Worm (Caenorhabditis elegans): Measurements from ENCODE around the gene F01F1.2.
A peak's percentile ranks its signal among the peaks of the same experiment; 100 is the strongest.

The F01F1.2 gene

ce11 chrIII:5859008-5859407, 19.3 kb upstream of the F01F1.2 start, which contains the start of gene dpf-4:
Gene dpf-4 (plus strand): TSS chrIII:5859308.
- TF ChIP-seq ces-1 (GFP tag; optimal IDR thresholded peaks at IDR 0.05) (no peak), ceh-43 (GFP tag; optimal IDR thresholded peaks at IDR 0.05) (no peak), unc-39 (tag; optimal IDR thresholded peaks at IDR 0.05) (no peak), nhr-2 (tag; optimal IDR thresholded peaks at IDR 0.05) (no peak), M03D4.4 (tag; optimal IDR thresholded peaks at IDR 0.05) (no peak), zip-8 (tag; optimal IDR thresholded peaks at IDR 0.05) (no peak), unc-120 (tag; optimal IDR thresholded peaks at IDR 0.05; ENCODE audit: poor library complexity, severe bottlenecking) (no peak), drap-1 (GFP tag; optimal IDR thresholded peaks at IDR 0.05) (no peak)

ce11 chrIII:5863774-5864173, 14.6 kb upstream of the F01F1.2 start, which contains the start of gene dnpp-1:
Gene dnpp-1 (minus strand): TSS chrIII:5863803.
- no peak for TF ChIP-seq blmp-1 (tag; optimal IDR thresholded peaks at IDR 0.05)
- TF ChIP-seq unc-62 (GFP tag; optimal IDR thresholded peaks at IDR 0.05): no peak
- no peak for TF ChIP-seq nhr-28 (tag; optimal IDR thresholded peaks at IDR 0.05)
- TF ChIP-seq nhr-12 (tag; optimal IDR thresholded peaks at IDR 0.05): no peak
- no peak for TF ChIP-seq sptf-1 (tag; optimal IDR thresholded peaks at IDR 0.05)
- TF ChIP-seq pha-4 (tag; optimal IDR thresholded peaks at IDR 0.05): no peak
- TF ChIP-seq mep-1 (tag; optimal IDR thresholded peaks at IDR 0.05): no peak
- TF ChIP-seq zip-8 (tag; optimal IDR thresholded peaks at IDR 0.05): no peak
- TF ChIP-seq lin-32 (GFP tag; optimal IDR thresholded peaks at IDR 0.05): no peak
- no peak for TF ChIP-seq sem-2 (GFP tag; optimal IDR thresholded peaks at IDR 0.05)
- TF ChIP-seq mls-2 (tag; optimal IDR thresholded peaks at IDR 0.05): no peak
- TF ChIP-seq hlh-1 (tag; optimal IDR thresholded peaks at IDR 0.05): no peak
- TF ChIP-seq nhr-76 (tag; optimal IDR thresholded peaks at IDR 0.05): no peak
- TF ChIP-seq ceh-39 (tag; optimal IDR thresholded peaks at IDR 0.05): no peak
- no peak for TF ChIP-seq snpc-4 (tag; optimal IDR thresholded peaks at IDR 0.05)

ce11 chrIII:5864270-5864669, 14.1 kb upstream of the F01F1.2 start, which contains the start of gene rabn-5:
Gene rabn-5 (plus strand): TSS chrIII:5864553.
- TF ChIP-seq flh-1 (GFP tag; optimal IDR thresholded peaks at IDR 0.05) (no peak), ces-1 (GFP tag; optimal IDR thresholded peaks at IDR 0.05) (peak; percentile 80)

- TF ChIP-seq mep-1 (tag; optimal IDR thresholded peaks at IDR 0.05): no peak
- no peak for TF ChIP-seq nhr-2 (tag; optimal IDR thresholded peaks at IDR 0.05)
- no peak for TF ChIP-seq unc-120 (tag; optimal IDR thresholded peaks at IDR 0.05; ENCODE audit: poor library complexity, severe bottlenecking)
- no peak for TF ChIP-seq bed-3 (GFP tag; optimal IDR thresholded peaks at IDR 0.05)
- TF ChIP-seq drap-1 (GFP tag; optimal IDR thresholded peaks at IDR 0.05): no peak
- no peak for TF ChIP-seq lin-32 (GFP tag; optimal IDR thresholded peaks at IDR 0.05)
- TF ChIP-seq ztf-11 (tag; optimal IDR thresholded peaks at IDR 0.05): no peak
- TF ChIP-seq flh-1 (GFP tag; optimal IDR thresholded peaks at IDR 0.05): no peak
These were observed 10.0 kb upstream of the F01F1.2 start, which contains the start of gene eng-1 for ce11 chrIII:5868401-5868800. Gene eng-1 (minus strand): TSS chrIII:5868501.

ce11 chrIII:5869429-5869828, 8.9 kb upstream of the F01F1.2 start, which contains the start of gene F01F1.15:
Gene F01F1.15 (minus strand): TSS chrIII:5869529.
- TF ChIP-seq snpc-4 (tag; optimal IDR thresholded peaks at IDR 0.05) (no peak), hlh-1 (tag; optimal IDR thresholded peaks at IDR 0.05) (no peak), bed-3 (GFP tag; optimal IDR thresholded peaks at IDR 0.05) (no peak), cnd-1 (tag; optimal IDR thresholded peaks at IDR 0.05) (no peak), ham-2 (GFP tag; optimal IDR thresholded peaks at IDR 0.05) (no peak), flh-1 (GFP tag; optimal IDR thresholded peaks at IDR 0.05) (no peak), M03D4.4 (tag; optimal IDR thresholded peaks at IDR 0.05) (no peak), ceh-39 (tag; optimal IDR thresholded peaks at IDR 0.05) (no peak), blmp-1 (tag; optimal IDR thresholded peaks at IDR 0.05) (no peak), nhr-28 (tag; optimal IDR thresholded peaks at IDR 0.05) (no peak), nhr-12 (tag; optimal IDR thresholded peaks at IDR 0.05) (no peak), sem-2 (GFP tag; optimal IDR thresholded peaks at IDR 0.05) (no peak), unc-39 (tag; optimal IDR thresholded peaks at IDR 0.05) (no peak), sptf-1 (tag; optimal IDR thresholded peaks at IDR 0.05) (no peak)

- TF ChIP-seq sptf-1 (tag; optimal IDR thresholded peaks at IDR 0.05): peak; percentile 34
- no peak for TF ChIP-seq snpc-4 (tag; optimal IDR thresholded peaks at IDR 0.05)
- no peak for TF ChIP-seq nhr-12 (tag; optimal IDR thresholded peaks at IDR 0.05)
- peak; percentile 58 for TF ChIP-seq lsy-2 (tag; optimal IDR thresholded peaks at IDR 0.05)
- TF ChIP-seq ztf-11 (tag; optimal IDR thresholded peaks at IDR 0.05): no peak
- peak; percentile 58 for TF ChIP-seq ces-1 (GFP tag; optimal IDR thresholded peaks at IDR 0.05)
- TF ChIP-seq lin-13 (tag; optimal IDR thresholded peaks at IDR 0.05): no peak
- TF ChIP-seq nhr-237 (tag; optimal IDR thresholded peaks at IDR 0.05): peak; percentile 39
- peak; percentile 6 for TF ChIP-seq hlh-1 (tag; optimal IDR thresholded peaks at IDR 0.05)
- peak; percentile 20 for TF ChIP-seq pha-4 (tag; optimal IDR thresholded peaks at IDR 0.05)
- peak; percentile 31 for TF ChIP-seq mep-1 (tag; optimal IDR thresholded peaks at IDR 0.05)
- no peak for TF ChIP-seq nhr-2 (tag; optimal IDR thresholded peaks at IDR 0.05)
- TF ChIP-seq ceh-39 (tag; optimal IDR thresholded peaks at IDR 0.05): no peak
- no peak for TF ChIP-seq mab-5 (tag; optimal IDR thresholded peaks at IDR 0.05)
These were observed 6.6 kb upstream of the F01F1.2 start, which contains the start of the genes F01F1.11 and F01F1.3 for ce11 chrIII:5871760-5872159. Gene F01F1.11 (minus strand): TSS chrIII:5871877. Gene F01F1.3 (plus strand): TSS chrIII:5871938.

Data from whole organism, mixed stage, embryonic.